Worm (Caenorhabditis elegans): Measurements from ENCODE around the gene T19D12.9.

- TF ChIP-seq scrt-1 (GFP tag; IDR thresholded peaks at IDR 0.05), result no peak
- TF ChIP-seq tbx-11 (GFP tag; IDR thresholded peaks at IDR 0.05), result no peak
- TF ChIP-seq pes-1 (GFP tag; IDR thresholded peaks at IDR 0.05), result no peak
- TF ChIP-seq B0310.2 (tag; optimal IDR thresholded peaks at IDR 0.05), result no peak
- TF ChIP-seq ceh-13 (GFP tag; optimal IDR thresholded peaks at IDR 0.05), result no peak
Measured at ce11 chrII:6661211-6661610, 7.0 kb upstream of the T19D12.9 start, which contains the start of gene T19D12.2.

Measured in whole organism, early embryonic.